Fruit fly (Drosophila melanogaster): ENCODE measurements around the gene GlcAT-S.

GlcAT-S gene

DNA sequence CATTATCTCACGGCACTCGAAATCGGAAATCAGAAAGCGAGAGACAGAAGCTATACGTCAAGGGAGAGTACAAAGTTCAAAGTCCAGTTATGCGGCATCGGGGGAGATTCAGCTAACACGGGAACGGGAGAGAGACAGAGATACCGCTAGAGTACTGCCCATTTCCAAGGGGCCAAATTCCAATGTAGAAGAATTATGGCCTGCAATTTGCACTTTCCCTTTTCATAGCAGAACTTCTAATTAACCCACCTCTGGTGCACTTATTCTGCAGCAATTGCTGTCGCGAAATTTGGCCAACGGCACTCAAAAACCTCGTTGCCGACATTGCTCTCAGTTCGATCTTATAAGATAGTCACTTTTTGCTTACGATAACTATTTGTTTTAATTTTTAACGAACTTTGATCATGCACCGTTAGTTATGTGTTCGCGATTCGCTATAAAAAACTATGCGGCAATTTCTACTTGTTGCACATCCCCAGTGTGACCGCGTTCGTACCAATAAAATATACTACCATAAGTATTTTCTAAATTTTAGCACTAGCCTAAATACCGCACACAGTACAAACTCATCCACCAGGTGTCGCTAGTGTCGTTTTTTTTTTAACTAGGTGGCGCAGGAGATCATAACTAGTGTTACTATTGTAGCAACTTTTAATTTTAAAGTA lies 39.9 kb upstream of the GlcAT-S start, which contains the start of gene Mtpalpha (continued):
- no peak for TF ChIP-seq Lpt (GFP tag; optimal IDR thresholded peaks at IDR 0.05)
- peak; percentile 40 for TF ChIP-seq CG13296 (GFP tag; optimal IDR thresholded peaks at IDR 0.05)
- peak; percentile 38 for TF ChIP-seq CG2120 (GFP tag; optimal IDR thresholded peaks at IDR 0.05)
- 0 out of 3 replicates have a peak, but pooled peaks have one; percentile 22 for TF ChIP-seq ase (GFP tag; IDR thresholded peaks at IDR 0.05)
- TF ChIP-seq CG12155 (GFP tag; optimal IDR thresholded peaks at IDR 0.05): peak; percentile 48
- peak; percentile 31 for TF ChIP-seq Nf-YB (GFP tag; optimal IDR thresholded peaks at IDR 0.05)
- TF ChIP-seq CG8388 (GFP tag; optimal IDR thresholded peaks at IDR 0.05): no peak
- TF ChIP-seq schlank (tag; optimal IDR thresholded peaks at IDR 0.05): no peak
- TF ChIP-seq CG10654 (GFP tag; optimal IDR thresholded peaks at IDR 0.05): no peak
- peak; percentile 47 for TF ChIP-seq CG14710 (tag; optimal IDR thresholded peaks at IDR 0.05)
- TF ChIP-seq lbe (GFP tag; optimal IDR thresholded peaks at IDR 0.05): no peak
- TF ChIP-seq CG10979 (tag; optimal IDR thresholded peaks at IDR 0.05): peak; percentile 100
- no peak for TF ChIP-seq CG11093 (GFP tag; IDR thresholded peaks at IDR 0.05)
- peak; percentile 33; the same call in 1 of the 2 replicates for TF ChIP-seq onecut (GFP tag; IDR thresholded peaks at IDR 0.05)
- peak; percentile 26 for TF ChIP-seq caup (GFP tag; optimal IDR thresholded peaks at IDR 0.05; ENCODE audit: severe bottlenecking)
- TF ChIP-seq HLH54F (GFP tag; optimal IDR thresholded peaks at IDR 0.05): peak; percentile 14
- no peak; the same call in 1 of the 2 replicates for TF ChIP-seq CG4404 (GFP tag; IDR thresholded peaks at IDR 0.05)
- peak; percentile 28 for TF ChIP-seq CG1602 (GFP tag; optimal IDR thresholded peaks at IDR 0.05)
- peak; percentile 67 for TF ChIP-seq Ets97D (GFP tag; optimal IDR thresholded peaks at IDR 0.05)
- TF ChIP-seq hbn (GFP tag; IDR thresholded peaks at IDR 0.05; ENCODE audit: partially characterized antibody): no peak
- no peak for TF ChIP-seq CG2875 (GFP tag; optimal IDR thresholded peaks at IDR 0.05)
- TF ChIP-seq CG8944 (GFP tag; optimal IDR thresholded peaks at IDR 0.05): peak; percentile 4
- peak; percentile 22 for TF ChIP-seq CG2116 (GFP tag; optimal IDR thresholded peaks at IDR 0.05)
- peak; percentile 71 for TF ChIP-seq CG32532 (GFP tag; IDR thresholded peaks at IDR 0.05)
- TF ChIP-seq scrt (GFP tag; optimal IDR thresholded peaks at IDR 0.05): peak; percentile 99
- peak; percentile 0 for TF ChIP-seq CrebB (tag; optimal IDR thresholded peaks at IDR 0.05)
- no peak for TF ChIP-seq ap (GFP tag; IDR thresholded peaks at IDR 0.05)
- TF ChIP-seq Jarid2 (GFP tag; optimal IDR thresholded peaks at IDR 0.05): peak; percentile 60
- peak; percentile 90 for TF ChIP-seq Drgx (GFP tag; IDR thresholded peaks at IDR 0.05)
- peak; percentile 50 for TF ChIP-seq az2 (GFP tag; optimal IDR thresholded peaks at IDR 0.05)
- peak; percentile 24 for TF ChIP-seq Fer1 (GFP tag; optimal IDR thresholded peaks at IDR 0.05)
- TF ChIP-seq tup (GFP tag; optimal IDR thresholded peaks at IDR 0.05): no peak
- peak; percentile 61 for TF ChIP-seq CG11247 (GFP tag; IDR thresholded peaks at IDR 0.05)
- TF ChIP-seq MBD-R2 (GFP tag; IDR thresholded peaks at IDR 0.05): peak; percentile 72
- peak; percentile 76 for TF ChIP-seq ci (GFP tag; IDR thresholded peaks at IDR 0.05)
- TF ChIP-seq pita (GFP tag; optimal IDR thresholded peaks at IDR 0.05): peak; percentile 29
- no peak for TF ChIP-seq dan (GFP tag; IDR thresholded peaks at IDR 0.05)
- peak; percentile 22 for TF ChIP-seq pnt (GFP tag; optimal IDR thresholded peaks at IDR 0.05)
- TF ChIP-seq sug (tag; optimal IDR thresholded peaks at IDR 0.05): peak; percentile 32
- 0 out of 4 replicates have a peak, but pooled peaks have one; percentile 20 for TF ChIP-seq Gug (GFP tag; IDR thresholded peaks at IDR 0.05)
- TF ChIP-seq CG15073 (GFP tag; optimal IDR thresholded peaks at IDR 0.05): no peak
- no peak for TF ChIP-seq Dip3 (GFP tag; optimal IDR thresholded peaks at IDR 0.05)
- TF ChIP-seq sens (GFP tag): peak; percentile 89
- TF ChIP-seq CG9797 (GFP tag; optimal IDR thresholded peaks at IDR 0.05): peak; percentile 86
- peak; percentile 32; the same call in 1 of the 2 replicates for TF ChIP-seq CG10366 (GFP tag; IDR thresholded peaks at IDR 0.05)
- peak; percentile 25 for TF ChIP-seq NfI (GFP tag; optimal IDR thresholded peaks at IDR 0.05)
- TF ChIP-seq Lhr (GFP tag; optimal IDR thresholded peaks at IDR 0.05): peak; percentile 88
- peak; percentile 44 for TF ChIP-seq CG12391 (tag; optimal IDR thresholded peaks at IDR 0.05)
- TF ChIP-seq Gsc (GFP tag; IDR thresholded peaks at IDR 0.05): no peak
- TF ChIP-seq Max (GFP tag; optimal IDR thresholded peaks at IDR 0.05): peak; percentile 26

Measured in whole organism, embryonic.